Worm (Caenorhabditis elegans): ENCODE data around the gene pals-28.

DNA sequence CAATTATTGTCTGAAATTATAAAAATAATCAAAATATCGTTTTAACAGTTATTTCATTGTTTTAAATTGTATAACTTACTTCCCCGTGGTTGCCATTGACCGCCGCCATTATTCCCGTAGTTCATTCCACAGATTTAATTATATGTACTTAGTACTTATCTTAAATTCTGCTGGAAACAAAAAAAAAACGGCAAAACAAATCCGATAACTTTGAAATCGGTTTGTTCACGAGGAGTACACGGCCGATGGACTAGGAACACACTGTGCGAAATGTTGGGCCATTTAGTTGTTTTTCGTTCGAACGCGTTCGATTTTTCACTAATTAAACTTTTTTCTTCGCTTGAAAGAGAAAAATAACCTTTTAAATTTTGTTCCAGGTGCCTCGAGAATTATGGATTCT, 41.5 kb upstream of the pals-28 start, which contains the start of the genes B0285.3 and lcmt-1:
- TF ChIP-seq him-1 (tag; optimal IDR thresholded peaks at IDR 0.05) (no peak), dao-5 (tag; optimal IDR thresholded peaks at IDR 0.05) (no peak), W03F9.2 (tag; optimal IDR thresholded peaks at IDR 0.05) (peak; percentile 55)

Measured in whole organism, L4/young adult.